Fruit fly (Drosophila melanogaster) whole organism, embryonic: ENCODE results near the gene CG14195.
A peak's percentile ranks its signal among the peaks of the same experiment; 100 is the strongest.

Experiments used
- Aef1 ChIP-seq: fragments of 200-800 bp; sonication (Bioruptor generic); IDR thresholded peaks from 3 replicates; pipeline ENCODE4 v1.3.6; 2022; ENCODE audit warnings: missing biosample characterization, missing genetic modification characterization
- Asciz ChIP-seq: fragments of 200-800 bp; sonication (Bioruptor generic); optimal IDR thresholded peaks from 2 replicates; lab custom pipeline; 2017; ENCODE audit warnings: missing biosample characterization, mild to moderate bottlenecking, missing genetic modification characterization, missing genetic modification reagents
- Atf-2 ChIP-seq: fragments of 200-800 bp; sonication (Bioruptor generic); optimal IDR thresholded peaks from 2 replicates; lab custom pipeline; 2016; ENCODE audit warnings: missing biosample characterization, missing genetic modification characterization
- CG10209 ChIP-seq: fragments of 200-800 bp; sonication (Bioruptor generic); optimal IDR thresholded peaks from 3 replicates; lab custom pipeline; 2017; ENCODE audit warnings: missing biosample characterization, mild to moderate bottlenecking, missing genetic modification characterization, missing genetic modification reagents
- CG10321 ChIP-seq: fragments of 200-800 bp; sonication (Bioruptor generic); IDR thresholded peaks from 2 replicates; pipeline ENCODE4 v1.3.6; 2022; ENCODE audit warnings: missing biosample characterization, missing genetic modification characterization
- CG10979 ChIP-seq: fragments of 200-800 bp; sonication (Bioruptor generic); optimal IDR thresholded peaks from 2 replicates; lab custom pipeline; 2018; ENCODE audit warnings: missing biosample characterization, mild to moderate bottlenecking, missing genetic modification characterization, moderate library complexity
- CG11398 ChIP-seq: fragments of 200-800 bp; sonication (Bioruptor generic); optimal IDR thresholded peaks from 2 replicates; lab custom pipeline; 2016; ENCODE audit warnings: missing biosample characterization, missing genetic modification characterization
- CG12071 ChIP-seq: fragments of 200-800 bp; sonication (Bioruptor generic); optimal IDR thresholded peaks from 3 replicates; lab custom pipeline; 2018; ENCODE audit warnings: missing biosample characterization, mild to moderate bottlenecking, missing genetic modification characterization
- CG1233 ChIP-seq: fragments of 200-800 bp; sonication (Bioruptor generic); optimal IDR thresholded peaks from 4 replicates; lab custom pipeline; 2018; ENCODE audit warnings: missing biosample characterization, mild to moderate bottlenecking, missing genetic modification characterization
- CG12659 ChIP-seq: fragments of 200-800 bp; sonication (Bioruptor generic); optimal IDR thresholded peaks from 3 replicates; lab custom pipeline; 2017; ENCODE audit warnings: mild to moderate bottlenecking, missing biosample characterization, missing genetic modification reagents, missing genetic modification characterization
- CG14710 ChIP-seq: fragments of 200-800 bp; sonication (Bioruptor generic); optimal IDR thresholded peaks from 3 replicates; lab custom pipeline; 2019; ENCODE audit warnings: missing biosample characterization, mild to moderate bottlenecking, missing genetic modification characterization, moderate library complexity
- CG15269 ChIP-seq: fragments of 200-800 bp; sonication (Bioruptor generic); optimal IDR thresholded peaks from 2 replicates; lab custom pipeline; 2018; ENCODE audit warnings: missing biosample characterization, mild to moderate bottlenecking, missing genetic modification characterization, moderate library complexity
- CG16815 ChIP-seq: fragments of 200-800 bp; sonication (Bioruptor generic); optimal IDR thresholded peaks from 3 replicates; lab custom pipeline; 2017; ENCODE audit warnings: missing biosample characterization, mild to moderate bottlenecking, missing genetic modification characterization
- CG17612 ChIP-seq: fragments of 200-800 bp; sonication (Bioruptor generic); IDR thresholded peaks from 2 replicates; pipeline ENCODE4 v1.3.6; 2022; ENCODE audit warnings: missing biosample characterization, missing genetic modification characterization
- CG18476 ChIP-seq: fragments of 200-800 bp; sonication (Bioruptor generic); optimal IDR thresholded peaks from 2 replicates; lab custom pipeline; 2016; ENCODE audit warnings: missing biosample characterization, mild to moderate bottlenecking, missing genetic modification characterization
- CG2199 ChIP-seq: fragments of 200-800 bp; sonication (Bioruptor generic); IDR thresholded peaks from 3 replicates; pipeline ENCODE4 v1.3.6; 2022; ENCODE audit warnings: missing biosample characterization, missing genetic modification characterization
- CG31224 ChIP-seq: fragments of 200-800 bp; sonication (Bioruptor generic); IDR thresholded peaks from 2 replicates; pipeline ENCODE4 v1.3.6; 2022; ENCODE audit warnings: missing biosample characterization, missing genetic modification characterization
- CG3838 ChIP-seq: fragments of 200-800 bp; sonication (Bioruptor generic); optimal IDR thresholded peaks from 3 replicates; lab custom pipeline; 2016; ENCODE audit warnings: missing biosample characterization, missing genetic modification characterization
- CG4707 ChIP-seq: fragments of 200-800 bp; sonication (Bioruptor generic); optimal IDR thresholded peaks from 2 replicates; lab custom pipeline; 2018; ENCODE audit warnings: missing biosample characterization, mild to moderate bottlenecking, missing genetic modification characterization, moderate library complexity
- CG6654 ChIP-seq: fragments of 200-800 bp; sonication (Bioruptor generic); optimal IDR thresholded peaks from 2 replicates; lab custom pipeline; 2017; ENCODE audit warnings: missing biosample characterization, mild to moderate bottlenecking, missing genetic modification characterization
- CG6689 ChIP-seq: fragments of 200-800 bp; sonication (Bioruptor generic); IDR thresholded peaks from 2 replicates; pipeline ENCODE4 v1.3.6; 2022; ENCODE audit warnings: missing biosample characterization, missing genetic modification characterization
- CG7271 ChIP-seq: fragments of 200-800 bp; sonication (Bioruptor generic); optimal IDR thresholded peaks from 2 replicates; lab custom pipeline; 2018; ENCODE audit warnings: missing biosample characterization, mild to moderate bottlenecking, missing genetic modification characterization, moderate library complexity
- CG9727 ChIP-seq: fragments of 200-800 bp; sonication (Bioruptor generic); optimal IDR thresholded peaks from 3 replicates; lab custom pipeline; 2017; ENCODE audit warnings: missing biosample characterization, mild to moderate bottlenecking, missing genetic modification characterization
- CkIIα-i1 ChIP-seq: fragments of 200-800 bp; sonication (Bioruptor generic); IDR thresholded peaks from 2 replicates; pipeline ENCODE4 v1.3.6; 2022; ENCODE audit warnings: missing biosample characterization, missing genetic modification characterization
- D19A ChIP-seq: fragments of 200-800 bp; optimal IDR thresholded peaks from 3 replicates; lab custom pipeline; 2019; ENCODE audit warnings: missing biosample characterization, mild to moderate bottlenecking, missing genetic modification characterization, moderate library complexity
- Fer1 ChIP-seq: fragments of 200-800 bp; sonication (Bioruptor generic); optimal IDR thresholded peaks from 2 replicates; lab custom pipeline; 2017; ENCODE audit warnings: missing biosample characterization, mild to moderate bottlenecking, missing genetic modification characterization
- MBD-R2 ChIP-seq: fragments of 200-800 bp; sonication (Bioruptor generic); IDR thresholded peaks from 2 replicates; pipeline ENCODE4 v1.3.6; 2022; ENCODE audit warnings: missing biosample characterization, missing genetic modification characterization
- Max ChIP-seq: fragments of 200-800 bp; sonication (Bioruptor generic); optimal IDR thresholded peaks from 2 replicates; lab custom pipeline; 2016; ENCODE audit warnings: missing biosample characterization, mild to moderate bottlenecking, missing genetic modification characterization
- NFAT ChIP-seq: fragments of 200-800 bp; sonication (Bioruptor generic); IDR thresholded peaks from 2 replicates; pipeline ENCODE4 v1.3.6; 2022; ENCODE audit warnings: missing biosample characterization, missing genetic modification characterization
- Optix ChIP-seq: fragments of 200-800 bp; sonication (Bioruptor generic); IDR thresholded peaks from 3 replicates; pipeline ENCODE4 v1.3.6; 2022; ENCODE audit warnings: missing biosample characterization, missing genetic modification characterization
- Ravus ChIP-seq: fragments of 200-800 bp; sonication (Bioruptor generic); IDR thresholded peaks from 2 replicates; pipeline ENCODE4 v1.3.6; 2022; ENCODE audit warnings: missing biosample characterization, missing genetic modification characterization
- cad ChIP-seq: fragments of >200 bp; optimal IDR thresholded peaks from 2 replicates; lab custom pipeline; 2017; ENCODE audit warnings: missing biosample characterization, missing genetic modification characterization
- cas ChIP-seq: fragments of 200-800 bp; sonication (Bioruptor generic); IDR thresholded peaks from 2 replicates; pipeline ENCODE4 v1.3.6; 2022; ENCODE audit warnings: missing biosample characterization, missing genetic modification characterization
- caup ChIP-seq: fragments of 200-800 bp; sonication (Bioruptor generic); optimal IDR thresholded peaks from 3 replicates; lab custom pipeline; 2017; ENCODE audit warnings: missing biosample characterization, mild to moderate bottlenecking, missing genetic modification characterization, moderate library complexity; ENCODE audit not compliant: severe bottlenecking
- ci ChIP-seq: fragments of 200-800 bp; sonication (Bioruptor generic); IDR thresholded peaks from 3 replicates; pipeline ENCODE4 v1.3.6; 2022; ENCODE audit warnings: missing biosample characterization, missing genetic modification characterization
- ems ChIP-seq: fragments of 200-800 bp; sonication (Bioruptor generic); optimal IDR thresholded peaks from 3 replicates; lab custom pipeline; 2016; ENCODE audit warnings: missing biosample characterization, missing genetic modification characterization
- fd102C ChIP-seq: fragments of 200-800 bp; sonication (Bioruptor generic); optimal IDR thresholded peaks from 2 replicates; lab custom pipeline; 2018; ENCODE audit warnings: missing biosample characterization, mild to moderate bottlenecking, missing genetic modification characterization, moderate library complexity
- gt ChIP-seq: fragments of 200-800 bp; sonication (Bioruptor generic); IDR thresholded peaks from 2 replicates; pipeline ENCODE4 v1.3.6; 2022; ENCODE audit warnings: missing biosample characterization, missing genetic modification characterization
- hth ChIP-seq: fragments of >200 bp; optimal IDR thresholded peaks from 2 replicates; lab custom pipeline; 2017; ENCODE audit warnings: inconsistent platforms
- kah ChIP-seq: fragments of 200-800 bp; sonication (Bioruptor generic); optimal IDR thresholded peaks from 2 replicates; lab custom pipeline; 2018; ENCODE audit warnings: missing biosample characterization, mild to moderate bottlenecking, missing genetic modification characterization
- lab ChIP-seq: fragments of 200-800 bp; sonication (Bioruptor generic); optimal IDR thresholded peaks from 3 replicates; lab custom pipeline; 2017; ENCODE audit warnings: missing biosample characterization, missing genetic modification characterization, mild to moderate bottlenecking, moderate library complexity, missing genetic modification reagents
- nerfin-1 ChIP-seq: fragments of 200-800 bp; sonication (Bioruptor generic); optimal IDR thresholded peaks from 3 replicates; lab custom pipeline; 2019; ENCODE audit warnings: missing biosample characterization, mild to moderate bottlenecking, missing genetic modification characterization, moderate library complexity
- ro ChIP-seq: fragments of 200-800 bp; sonication (Bioruptor generic); IDR thresholded peaks from 2 replicates; pipeline ENCODE4 v1.3.6; 2022; ENCODE audit warnings: missing biosample characterization, missing genetic modification characterization
- ssp ChIP-seq: fragments of 200-800 bp; sonication (Bioruptor generic); IDR thresholded peaks from 2 replicates; pipeline ENCODE4 v1.3.6; 2022; ENCODE audit warnings: missing biosample characterization, missing genetic modification characterization
- sug ChIP-seq: fragments of 200-800 bp; optimal IDR thresholded peaks from 2 replicates; lab custom pipeline; 2019; ENCODE audit warnings: missing biosample characterization, mild to moderate bottlenecking, missing genetic modification characterization, moderate library complexity
- tin ChIP-seq: fragments of 200-800 bp; sonication (Bioruptor generic); optimal IDR thresholded peaks from 3 replicates; lab custom pipeline; 2016; ENCODE audit warnings: missing biosample characterization, missing genetic modification characterization
- tll ChIP-seq, 2 experiments: fragments of 200-800 bp in 1 of 2; fragments of >200 bp in 1 of 2; sonication (Bioruptor generic) in 1 of 2; optimal IDR thresholded peaks; 2 replicates each; lab custom pipeline; 2017 to 2019; ENCODE audit warnings: missing biosample characterization in 2 of 2, missing genetic modification characterization in 2 of 2, mild to moderate bottlenecking in 1 of 2, moderate library complexity in 1 of 2
- ttk ChIP-seq: fragments of 200-800 bp; sonication (Bioruptor generic); IDR thresholded peaks from 2 replicates; pipeline ENCODE4 v2.1.2; 2022; ENCODE audit warnings: missing biosample characterization, missing genetic modification characterization
- tup ChIP-seq: fragments of 200-800 bp; sonication (Bioruptor generic); optimal IDR thresholded peaks from 2 replicates; lab custom pipeline; 2016; ENCODE audit warnings: missing biosample characterization, mild to moderate bottlenecking, missing genetic modification characterization, moderate library complexity
- vfl ChIP-seq: fragments of 200-800 bp; sonication (Bioruptor generic); optimal IDR thresholded peaks from 2 replicates; lab custom pipeline; 2016; ENCODE audit warnings: missing biosample characterization, missing genetic modification characterization

CG14195 gene

DNA sequence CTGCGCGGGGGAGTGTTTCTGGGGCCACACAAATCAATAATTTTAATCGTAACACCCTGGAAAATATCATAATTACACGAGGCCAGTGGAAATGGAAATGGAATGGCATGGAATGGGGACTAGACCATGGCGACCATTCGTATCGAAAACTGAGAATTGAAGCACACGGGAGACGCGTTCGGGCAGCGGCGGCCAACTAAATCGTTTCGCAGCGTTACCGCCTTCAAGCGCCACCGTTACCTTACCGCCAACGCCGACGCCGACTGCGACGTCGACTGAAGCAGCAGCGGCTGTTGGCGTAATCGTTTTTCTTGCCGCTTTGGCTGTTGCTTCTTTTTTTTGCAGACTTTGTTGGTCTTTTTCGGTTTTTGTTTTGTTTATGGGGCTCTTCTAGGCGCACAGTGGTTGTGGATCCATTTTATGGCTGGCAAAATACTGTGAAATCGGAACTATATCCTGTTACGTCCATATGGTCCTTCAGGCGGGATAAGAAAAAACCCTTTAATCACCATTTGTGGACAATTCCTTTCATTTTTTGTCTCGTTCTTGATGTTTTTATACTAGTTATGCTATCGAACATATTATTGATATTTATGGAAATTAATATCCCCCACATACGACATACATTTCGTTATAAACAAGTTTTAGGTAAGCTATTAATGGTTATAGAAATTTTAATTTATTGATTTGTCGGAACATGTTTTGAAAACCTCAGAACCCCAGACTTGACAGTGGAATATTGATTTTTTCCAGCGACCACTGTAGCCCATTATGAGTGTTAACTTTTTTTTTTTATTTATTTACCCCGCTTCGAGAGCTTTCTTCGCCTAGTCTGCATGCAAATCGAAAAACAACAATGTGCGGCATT lies 46.5 kb downstream of the CG14195 start (continued):
- peak; percentile 0 for TF ChIP-seq Asciz (GFP tag; lab: Kevin White, UChicago)
- no peak for TF ChIP-seq MBD-R2 (GFP tag; lab: Robert Waterston, UW)
- no peak for TF ChIP-seq tll (GFP tag; optimal IDR thresholded peaks at IDR 0.05; lab: Kevin White, UChicago)
- TF ChIP-seq CG10209 (GFP tag; lab: Kevin White, UChicago), result no peak
- no peak for TF ChIP-seq caup (GFP tag; lab: Kevin White, UChicago)
- no peak for TF ChIP-seq CG12071 (GFP tag; lab: Kevin White, UChicago)
- TF ChIP-seq Fer1 (GFP tag; lab: Kevin White, UChicago), result no peak
- no peak for TF ChIP-seq CG1233
- TF ChIP-seq CG6689 (GFP tag; lab: Robert Waterston, UW), result peak; percentile 38; the same call in 1 of the 2 replicates
- TF ChIP-seq tin, result no peak
- no peak for TF ChIP-seq kah (GFP tag; lab: Kevin White, UChicago)
- TF ChIP-seq Atf-2, result no peak
- TF ChIP-seq CG12659, result no peak
- TF ChIP-seq Ravus (GFP tag; lab: Robert Waterston, UW), result no peak; the same call in 1 of the 2 replicates
- no peak for TF ChIP-seq CG16815 (GFP tag; lab: Kevin White, UChicago)
- TF ChIP-seq nerfin-1 (tag; lab: Kevin White, UChicago), result no peak
- no peak for TF ChIP-seq CG3838 (GFP tag; lab: Kevin White, UChicago)
- TF ChIP-seq ci (GFP tag; lab: Robert Waterston, UW), result 0 out of 3 replicates have a peak, but pooled peaks have one; percentile 41
- no peak for TF ChIP-seq CG4707 (GFP tag; lab: Kevin White, UChicago)
- TF ChIP-seq vfl (GFP tag; lab: Kevin White, UChicago), result no peak
- TF ChIP-seq sug (tag; lab: Kevin White, UChicago), result peak; percentile 94
- no peak for TF ChIP-seq CG9727
- no peak for TF ChIP-seq CG18476 (GFP tag; lab: Kevin White, UChicago)
- TF ChIP-seq Max (GFP tag; lab: Kevin White, UChicago), result no peak
- TF ChIP-seq fd102C (GFP tag; lab: Kevin White, UChicago), result no peak
- TF ChIP-seq CG14710 (tag; lab: Kevin White, UChicago), result no peak
- TF ChIP-seq Optix (GFP tag; lab: Robert Waterston, UW), result no peak
- no peak for TF ChIP-seq lab (GFP tag; lab: Kevin White, UChicago)
- TF ChIP-seq ssp (GFP tag; lab: Robert Waterston, UW), result no peak
- no peak for TF ChIP-seq gt (GFP tag; lab: Robert Waterston, UW)
- TF ChIP-seq CkIIα-i1 (GFP tag; lab: Robert Waterston, UW), result no peak
- TF ChIP-seq ttk (GFP tag; lab: Robert Waterston, UW), result no peak
- TF ChIP-seq CG2199, result no peak
- no peak for TF ChIP-seq ro (GFP tag; lab: Robert Waterston, UW)
- TF ChIP-seq tup (GFP tag; lab: Kevin White, UChicago), result no peak
- TF ChIP-seq Aef1 (GFP tag; lab: Robert Waterston, UW), result no peak
- no peak for TF ChIP-seq CG17612 (GFP tag; lab: Robert Waterston, UW)
- no peak for TF ChIP-seq cad (GFP tag; lab: Kevin White, UChicago)
- TF ChIP-seq NFAT, result no peak
- no peak for TF ChIP-seq CG10979
- TF ChIP-seq CG31224 (GFP tag; lab: Robert Waterston, UW), result no peak
- no peak for TF ChIP-seq ems
- no peak for TF ChIP-seq cas (GFP tag; lab: Robert Waterston, UW)
- TF ChIP-seq hth, result no peak
- TF ChIP-seq CG15269 (tag; lab: Kevin White, UChicago), result no peak
- no peak for TF ChIP-seq CG7271 (tag; lab: Kevin White, UChicago)
- no peak for TF ChIP-seq D19A (tag; lab: Kevin White, UChicago)
- no peak for TF ChIP-seq CG6654 (GFP tag; lab: Kevin White, UChicago)
- TF ChIP-seq CG11398 (GFP tag; lab: Kevin White, UChicago), result no peak
- no peak for TF ChIP-seq CG10321 (GFP tag; lab: Robert Waterston, UW)
